Fruit fly (Drosophila melanogaster): ENCODE data around the gene CG42233.

dm6 chr3R:31764672-31765071 lies 40.4 kb downstream of the CG42233 start, which contains the start of gene CG2150:
- no peak for TF ChIP-seq CG8478 (optimal IDR thresholded peaks at IDR 0.05)
- TF ChIP-seq CTCF (optimal IDR thresholded peaks at IDR 0.05), result no peak

All from S2 (cell line).